Fruit fly (Drosophila melanogaster) whole organism, wandering third instar larva: ENCODE data around the gene Hasp.

Experiments
- CrebA ChIP-seq: fragments of 200-800 bp; sonication (Bioruptor generic); optimal IDR thresholded peaks from 2 replicates; lab custom pipeline; 2016; ENCODE audit warnings: missing biosample characterization, mild to moderate bottlenecking, missing genetic modification characterization, borderline replicate concordance
- usp ChIP-seq: fragments of >200 bp; optimal IDR thresholded peaks from 2 replicates; lab custom pipeline; 2017; ENCODE audit warnings: missing biosample characterization, missing genetic modification characterization

DNA sequence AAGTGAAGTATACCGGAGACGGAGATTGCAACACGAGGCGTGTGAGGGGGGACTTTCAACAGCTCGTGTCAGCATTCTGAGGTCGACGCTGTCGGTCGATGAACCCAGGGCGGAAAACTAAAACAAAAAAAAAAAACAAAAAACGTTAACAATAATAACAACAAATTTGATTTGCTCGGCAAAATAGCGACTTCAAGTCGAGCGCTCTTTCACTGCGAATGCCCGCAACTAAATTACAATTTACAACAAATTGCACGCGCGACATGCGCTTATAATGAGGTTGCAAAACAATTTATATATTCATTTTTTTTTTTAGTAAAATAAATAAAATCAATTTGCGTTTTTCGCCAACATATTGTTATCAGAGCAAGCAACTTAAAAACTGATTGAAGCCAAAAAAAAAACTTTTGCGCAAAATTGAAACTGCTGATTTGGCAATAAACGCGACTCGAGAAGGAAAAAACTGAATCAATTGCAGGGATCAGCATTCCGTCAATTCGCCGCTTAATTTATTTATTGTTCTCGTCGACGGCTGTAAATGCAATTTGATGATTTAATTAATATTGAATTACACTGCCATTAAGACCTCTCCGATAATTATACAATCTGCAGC is 43.5 kb downstream of the Hasp start:
- TF ChIP-seq usp (no peak), CrebA (no peak)
